Fruit fly (Drosophila melanogaster) whole organism, embryonic: ENCODE data around the gene Cwc25.

Experiments used
- B-H1 ChIP-seq: fragments of 200-800 bp; sonication (Bioruptor generic); IDR thresholded peaks from 3 replicates; pipeline ENCODE4 v1.3.6; 2022; ENCODE audit warnings: missing biosample characterization, missing genetic modification characterization
- CG1024 ChIP-seq: fragments of 200-800 bp; sonication (Bioruptor generic); IDR thresholded peaks from 2 replicates; pipeline ENCODE4 v1.3.6; 2022; ENCODE audit warnings: missing biosample characterization, missing genetic modification characterization
- CG10321 ChIP-seq: fragments of 200-800 bp; sonication (Bioruptor generic); IDR thresholded peaks from 2 replicates; pipeline ENCODE4 v1.3.6; 2022; ENCODE audit warnings: missing biosample characterization, missing genetic modification characterization
- CG10565 ChIP-seq: fragments of 200-800 bp; sonication (Bioruptor generic); optimal IDR thresholded peaks from 3 replicates; lab custom pipeline; 2016; ENCODE audit warnings: missing biosample characterization, mild to moderate bottlenecking, missing genetic modification characterization
- CG11398 ChIP-seq: fragments of 200-800 bp; sonication (Bioruptor generic); optimal IDR thresholded peaks from 2 replicates; lab custom pipeline; 2016; ENCODE audit warnings: missing biosample characterization, missing genetic modification characterization
- CG16813 ChIP-seq: fragments of 200-800 bp; sonication (Bioruptor generic); IDR thresholded peaks from 3 replicates; pipeline ENCODE4 v1.3.6; 2022; ENCODE audit warnings: missing biosample characterization, missing genetic modification characterization; ENCODE audit not compliant: partially characterized antibody
- CG16815 ChIP-seq: fragments of 200-800 bp; sonication (Bioruptor generic); optimal IDR thresholded peaks from 3 replicates; lab custom pipeline; 2017; ENCODE audit warnings: missing biosample characterization, mild to moderate bottlenecking, missing genetic modification characterization
- CG17359 ChIP-seq: fragments of 200-800 bp; sonication (Bioruptor generic); optimal IDR thresholded peaks from 3 replicates; lab custom pipeline; 2018; ENCODE audit warnings: missing biosample characterization, mild to moderate bottlenecking, missing genetic modification characterization, moderate library complexity
- CG18011 ChIP-seq: fragments of 200-800 bp; sonication (Bioruptor generic); optimal IDR thresholded peaks from 2 replicates; lab custom pipeline; 2017; ENCODE audit warnings: missing biosample characterization, missing genetic modification characterization, mild to moderate bottlenecking, moderate library complexity, missing genotype
- CG2712 ChIP-seq: fragments of 200-800 bp; optimal IDR thresholded peaks from 3 replicates; lab custom pipeline; 2019; ENCODE audit warnings: missing biosample characterization, mild to moderate bottlenecking, missing genetic modification characterization, moderate library complexity
- CG30020 ChIP-seq: fragments of 200-800 bp; optimal IDR thresholded peaks from 2 replicates; lab custom pipeline; 2019; ENCODE audit warnings: missing biosample characterization, mild to moderate bottlenecking, missing genetic modification characterization, moderate library complexity
- CG30403 ChIP-seq: fragments of 200-800 bp; sonication (Bioruptor generic); optimal IDR thresholded peaks from 3 replicates; lab custom pipeline; 2016; ENCODE audit warnings: missing biosample characterization, missing genetic modification characterization
- CG34422 ChIP-seq: fragments of 200-800 bp; sonication (Bioruptor generic); IDR thresholded peaks from 3 replicates; pipeline ENCODE4 v1.3.6; 2022; ENCODE audit warnings: missing biosample characterization, missing genetic modification characterization
- CG4328 ChIP-seq: fragments of 200-800 bp; sonication (Bioruptor generic); optimal IDR thresholded peaks from 3 replicates; lab custom pipeline; 2017; ENCODE audit warnings: missing biosample characterization, missing genetic modification reagents, missing genetic modification characterization
- CG6854 ChIP-seq: fragments of 200-800 bp; sonication (Bioruptor generic); optimal IDR thresholded peaks from 3 replicates; lab custom pipeline; 2017; ENCODE audit warnings: missing biosample characterization, mild to moderate bottlenecking, missing genetic modification characterization
- CG7745 ChIP-seq: fragments of 200-800 bp; sonication (Bioruptor generic); optimal IDR thresholded peaks from 2 replicates; lab custom pipeline; 2018; ENCODE audit warnings: missing biosample characterization, mild to moderate bottlenecking, missing genetic modification characterization, moderate library complexity
- CG9215 ChIP-seq: fragments of 200-800 bp; sonication (Bioruptor generic); IDR thresholded peaks from 2 replicates; pipeline ENCODE4 v1.3.6; 2022; ENCODE audit warnings: missing biosample characterization, missing genetic modification characterization
- CG9727 ChIP-seq: fragments of 200-800 bp; sonication (Bioruptor generic); optimal IDR thresholded peaks from 3 replicates; lab custom pipeline; 2017; ENCODE audit warnings: missing biosample characterization, mild to moderate bottlenecking, missing genetic modification characterization
- Drgx ChIP-seq: fragments of 200-800 bp; sonication (Bioruptor generic); IDR thresholded peaks from 2 replicates; pipeline ENCODE4 v1.3.6; 2022; ENCODE audit warnings: missing biosample characterization, missing genetic modification characterization
- ERR ChIP-seq: fragments of 200-800 bp; sonication (Bioruptor generic); optimal IDR thresholded peaks from 2 replicates; lab custom pipeline; 2016; ENCODE audit warnings: missing biosample characterization, missing genetic modification characterization
- GATAe ChIP-seq: fragments of 200-800 bp; sonication (Bioruptor generic); conservative IDR thresholded peaks from 2 replicates; pipeline ENCODE4 v1.3.6; 2022; ENCODE audit warnings: missing biosample characterization, missing genetic modification characterization
- Gug ChIP-seq: fragments of 200-800 bp; sonication (Bioruptor generic); IDR thresholded peaks from 4 replicates; pipeline ENCODE4 v1.3.6; 2022; ENCODE audit warnings: missing biosample characterization, missing genetic modification characterization
- H15 ChIP-seq: fragments of 200-800 bp; sonication (Bioruptor generic); IDR thresholded peaks from 3 replicates; pipeline ENCODE4 v1.3.6; 2022; ENCODE audit warnings: missing biosample characterization, missing genetic modification characterization
- HHEX ChIP-seq: fragments of 200-800 bp; sonication (Bioruptor generic); optimal IDR thresholded peaks from 3 replicates; lab custom pipeline; 2017; ENCODE audit warnings: missing biosample characterization, mild to moderate bottlenecking, missing genetic modification characterization, missing genetic modification reagents
- Med ChIP-seq: fragments of 200-800 bp; sonication (Bioruptor generic); peaks from one replicate; lab custom pipeline; 2016; ENCODE audit warnings: missing biosample characterization, missing genetic modification characterization, mild to moderate bottlenecking, inconsistent platforms, moderate library complexity
- Nf-YA ChIP-seq: fragments of 200-800 bp; sonication (Bioruptor generic); IDR thresholded peaks from 2 replicates; pipeline ENCODE4 v1.3.6; 2022; ENCODE audit warnings: missing biosample characterization, missing genetic modification characterization
- Poxn ChIP-seq: fragments of 200-800 bp; sonication (Bioruptor generic); IDR thresholded peaks from 2 replicates; pipeline ENCODE4 v1.3.6; 2022; ENCODE audit warnings: missing biosample characterization, missing genetic modification characterization
- amos ChIP-seq: fragments of 200-800 bp; sonication (Bioruptor generic); IDR thresholded peaks from 2 replicates; pipeline ENCODE4 v1.3.6; 2022; ENCODE audit warnings: missing biosample characterization, missing genetic modification characterization; ENCODE audit not compliant: partially characterized antibody
- bigmax ChIP-seq: fragments of 200-800 bp; sonication (Bioruptor generic); optimal IDR thresholded peaks from 2 replicates; lab custom pipeline; 2018; ENCODE audit warnings: missing biosample characterization, mild to moderate bottlenecking, missing genetic modification characterization
- cas ChIP-seq: fragments of 200-800 bp; sonication (Bioruptor generic); IDR thresholded peaks from 2 replicates; pipeline ENCODE4 v1.3.6; 2022; ENCODE audit warnings: missing biosample characterization, missing genetic modification characterization
- ci ChIP-seq: fragments of 200-800 bp; sonication (Bioruptor generic); IDR thresholded peaks from 3 replicates; pipeline ENCODE4 v1.3.6; 2022; ENCODE audit warnings: missing biosample characterization, missing genetic modification characterization
- corto ChIP-seq: fragments of 200-800 bp; sonication (Bioruptor generic); optimal IDR thresholded peaks from 2 replicates; lab custom pipeline; 2016; ENCODE audit warnings: missing biosample characterization, mild to moderate bottlenecking, missing genetic modification characterization, moderate library complexity
- dmrt99B ChIP-seq: fragments of 200-800 bp; sonication (Bioruptor generic); optimal IDR thresholded peaks from 2 replicates; lab custom pipeline; 2018; ENCODE audit warnings: missing biosample characterization, mild to moderate bottlenecking, missing genetic modification characterization, moderate library complexity
- ems ChIP-seq: fragments of 200-800 bp; sonication (Bioruptor generic); optimal IDR thresholded peaks from 3 replicates; lab custom pipeline; 2016; ENCODE audit warnings: missing biosample characterization, missing genetic modification characterization
- esg ChIP-seq: fragments of 200-800 bp; sonication (Bioruptor generic); conservative IDR thresholded peaks from 2 replicates; pipeline ENCODE4 v1.3.6; 2022; ENCODE audit warnings: missing biosample characterization, missing genetic modification characterization
- fd3F ChIP-seq: fragments of 200-800 bp; sonication (Bioruptor generic); optimal IDR thresholded peaks from 2 replicates; lab custom pipeline; 2018; ENCODE audit warnings: missing biosample characterization, mild to moderate bottlenecking, missing genetic modification characterization, moderate library complexity
- lola ChIP-seq, 3 experiments: fragments of >200 bp in 2 of 3; fragments of 200-800 bp in 1 of 3; sonication (Bioruptor generic) in 1 of 3; optimal IDR thresholded peaks; 2 replicates each; lab custom pipeline; 2017 to 2019; ENCODE audit warnings: missing biosample characterization in 3 of 3, missing genetic modification characterization in 3 of 3, mild to moderate bottlenecking in 1 of 3, moderate library complexity in 1 of 3
- nmo ChIP-seq: fragments of 200-800 bp; sonication (Bioruptor generic); optimal IDR thresholded peaks from 2 replicates; lab custom pipeline; 2018; ENCODE audit warnings: missing biosample characterization, mild to moderate bottlenecking, missing genetic modification characterization, moderate library complexity
- p53 ChIP-seq: fragments of 200-800 bp; sonication (Bioruptor generic); optimal IDR thresholded peaks from 2 replicates; lab custom pipeline; 2016; ENCODE audit warnings: missing biosample characterization, missing genetic modification characterization
- peb ChIP-seq: fragments of 200-800 bp; sonication (Bioruptor generic); IDR thresholded peaks from 2 replicates; pipeline ENCODE4 v1.3.6; 2022; ENCODE audit warnings: missing biosample characterization, missing genetic modification characterization
- prd ChIP-seq, 3 experiments: fragments of >200 bp in 2 of 3; fragments of 200-800 bp in 1 of 3; sonication (Bioruptor generic) in 1 of 3; optimal IDR thresholded peaks in 2 of 3; IDR thresholded peaks in 1 of 3; 2 replicates in 2 of 3; 3 replicates in 1 of 3; pipeline versions ENCODE4 v1.3.6 to Lab custom; 2017 to 2022; ENCODE audit warnings: missing biosample characterization in 1 of 3, missing genetic modification characterization in 1 of 3
- ro ChIP-seq: fragments of 200-800 bp; sonication (Bioruptor generic); IDR thresholded peaks from 2 replicates; pipeline ENCODE4 v1.3.6; 2022; ENCODE audit warnings: missing biosample characterization, missing genetic modification characterization
- row ChIP-seq: fragments of 200-800 bp; sonication (Bioruptor generic); IDR thresholded peaks from 3 replicates; pipeline ENCODE4 v1.3.6; 2022; ENCODE audit warnings: missing biosample characterization, missing genetic modification characterization
- sim ChIP-seq: fragments of 200-800 bp; sonication (Bioruptor generic); IDR thresholded peaks from 2 replicates; pipeline ENCODE4 v1.3.6; 2022; ENCODE audit warnings: missing biosample characterization, missing genetic modification characterization
- sna ChIP-seq: fragments of 200-800 bp; sonication (Bioruptor generic); IDR thresholded peaks from 2 replicates; pipeline ENCODE4 v1.3.6; 2022; ENCODE audit warnings: missing biosample characterization, missing genetic modification characterization; ENCODE audit not compliant: partially characterized antibody
- tap ChIP-seq: fragments of 200-800 bp; optimal IDR thresholded peaks from 3 replicates; lab custom pipeline; 2019; ENCODE audit warnings: missing biosample characterization, mild to moderate bottlenecking, missing genetic modification characterization, moderate library complexity
- wor ChIP-seq: fragments of 200-800 bp; sonication (Bioruptor generic); IDR thresholded peaks from 2 replicates; pipeline ENCODE4 v1.3.6; 2022; ENCODE audit warnings: missing biosample characterization, missing genetic modification characterization
- zen2 ChIP-seq: fragments of 200-800 bp; sonication (Bioruptor generic); IDR thresholded peaks from 3 replicates; pipeline ENCODE4 v1.3.6; 2022; ENCODE audit warnings: missing biosample characterization, missing genetic modification characterization; ENCODE audit not compliant: partially characterized antibody

Gene Cwc25

DNA sequence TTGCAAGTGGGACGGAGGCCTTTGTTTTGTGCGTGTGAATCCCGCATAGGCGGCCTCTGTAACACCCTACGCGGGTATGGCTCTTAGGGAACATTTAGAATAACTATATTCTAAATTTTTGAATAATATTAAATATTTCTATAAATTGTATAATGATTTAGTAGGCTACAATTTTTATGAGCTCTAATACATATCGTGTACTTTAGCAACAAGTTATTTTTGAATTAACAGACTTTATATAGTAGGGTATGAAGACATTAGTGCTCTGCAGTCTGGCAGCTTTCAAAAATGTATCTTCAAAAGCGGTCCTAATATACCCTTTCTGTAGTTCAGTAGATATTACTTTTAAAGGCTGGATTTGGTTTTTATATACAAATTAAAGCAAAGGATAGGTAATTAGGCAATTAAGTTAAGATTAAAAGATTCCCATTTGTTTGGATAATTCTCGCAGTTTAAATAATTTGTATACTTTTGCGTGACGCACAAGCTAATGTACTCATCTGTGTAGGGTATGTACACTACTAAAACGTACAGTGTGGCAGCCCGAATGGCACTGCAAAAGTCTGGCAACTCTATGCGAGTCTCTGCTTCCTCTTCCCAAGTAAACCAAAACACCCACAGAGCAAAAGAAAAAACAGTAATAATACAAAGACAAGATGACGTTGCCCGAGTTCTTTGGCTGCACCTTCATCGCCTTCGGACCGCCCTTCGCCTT, 20.9 kb downstream of the Cwc25 start, which contains the start of the genes Snx21 and aph-1 (continued):
- TF ChIP-seq CG16815 (GFP tag; lab: Kevin White, UChicago) (peak; percentile 90), CG34422 (GFP tag; lab: Robert Waterston, UW) (peak; percentile 91), corto (GFP tag; lab: Kevin White, UChicago) (peak; percentile 90), CG30020 (tag; lab: Kevin White, UChicago) (peak; percentile 79), cas (GFP tag; lab: Robert Waterston, UW) (peak; percentile 59; the same call in 1 of the 2 replicates), CG9727 (GFP tag; lab: Kevin White, UChicago) (peak; percentile 92), CG4328 (GFP tag; lab: Kevin White, UChicago) (peak; percentile 93), wor (GFP tag; lab: Robert Waterston, UW) (peak; percentile 75), prd (optimal IDR thresholded peaks at IDR 0.05; lab: Kevin White, UChicago) (no peak), prd (GFP tag; IDR thresholded peaks at IDR 0.05; lab: Robert Waterston, UW) (peak; percentile 93), lola (GFP tag; optimal IDR thresholded peaks at IDR 0.05; lab: Kevin White, UChicago) (peak in 1 of 3 experiments; percentile 93), CG16813 (GFP tag; lab: Robert Waterston, UW) (peak; percentile 18; the same call in 1 of the 3 replicates), B-H1 (GFP tag; lab: Robert Waterston, UW) (peak; percentile 76), CG1024 (GFP tag; lab: Robert Waterston, UW) (peak; percentile 47; the same call in 1 of the 2 replicates), Poxn (GFP tag; lab: Robert Waterston, UW) (peak; percentile 54), tap (tag; lab: Kevin White, UChicago) (peak; percentile 85), CG10321 (GFP tag; lab: Robert Waterston, UW) (peak; percentile 61), CG17359 (tag; lab: Kevin White, UChicago) (peak; percentile 92), CG30403 (GFP tag; lab: Kevin White, UChicago) (peak; percentile 95), CG9215 (GFP tag; lab: Robert Waterston, UW) (peak; percentile 89), Med (GFP tag; lab: Kevin White, UChicago) (peak; percentile 97), CG11398 (GFP tag; lab: Kevin White, UChicago) (peak; percentile 73), CG2712 (tag; lab: Kevin White, UChicago) (peak; percentile 94), nmo (GFP tag; lab: Kevin White, UChicago) (peak; percentile 95), ro (GFP tag; lab: Robert Waterston, UW) (peak; percentile 64), esg (GFP tag; lab: Robert Waterston, UW) (peak; percentile 85), CG6854 (GFP tag; lab: Kevin White, UChicago) (peak; percentile 88), amos (GFP tag; lab: Robert Waterston, UW) (peak; percentile 40; the same call in 1 of the 2 replicates), p53 (peak; percentile 77), Drgx (GFP tag; lab: Robert Waterston, UW) (peak; percentile 79), CG18011 (GFP tag; lab: Kevin White, UChicago) (peak; percentile 70), bigmax (no peak), CG10565 (GFP tag; lab: Kevin White, UChicago) (peak; percentile 54), sim (GFP tag; lab: Robert Waterston, UW) (peak; percentile 62; the same call in 1 of the 2 replicates), sna (GFP tag; lab: Robert Waterston, UW) (no peak), dmrt99B (tag; lab: Kevin White, UChicago) (peak; percentile 94), CG7745 (tag; lab: Kevin White, UChicago) (no peak), zen2 (GFP tag; lab: Robert Waterston, UW) (no peak), peb (GFP tag; lab: Robert Waterston, UW) (peak; percentile 81), ERR (peak; percentile 70), HHEX (GFP tag; lab: Kevin White, UChicago) (peak; percentile 93), row (GFP tag; lab: Robert Waterston, UW) (peak; percentile 100), ci (GFP tag; lab: Robert Waterston, UW) (peak; percentile 82), fd3F (GFP tag; lab: Kevin White, UChicago) (peak; percentile 88), Gug (GFP tag; lab: Robert Waterston, UW) (peak; percentile 94), ems (GFP tag; lab: Kevin White, UChicago) (peak; percentile 85), GATAe (GFP tag; lab: Robert Waterston, UW) (peak; percentile 80), H15 (GFP tag; lab: Robert Waterston, UW) (peak; percentile 57), Nf-YA (GFP tag; lab: Robert Waterston, UW) (peak; percentile 48)
